Worm (Caenorhabditis elegans) whole organism, young adult: ENCODE measurements around the gene marc-2.
A peak's percentile ranks its signal among the peaks of the same experiment; 100 is the strongest.

Experiments
- C06A6.2 ChIP-seq: fragments of 200-800 bp; sonication (Bioruptor generic); conservative IDR thresholded peaks from 2 replicates; pipeline ENCODE4 v1.3.6; 2022; ENCODE audit warnings: missing genetic modification characterization, missing compliant biosample characterization
- C17E4.6 ChIP-seq: fragments of 200-800 bp; sonication (Bioruptor generic); IDR thresholded peaks from 2 replicates; pipeline ENCODE4 v1.3.6; 2022; ENCODE audit warnings: missing genetic modification reagents, missing genetic modification characterization, missing compliant biosample characterization
- F57A8.1 ChIP-seq: fragments of 200-800 bp; sonication (Bioruptor generic); optimal IDR thresholded peaks from 2 replicates; lab custom pipeline; 2018; ENCODE audit warnings: mild to moderate bottlenecking, missing genetic modification characterization, moderate library complexity, missing compliant biosample characterization
- K11D2.4 ChIP-seq: fragments of 200-800 bp; sonication (Bioruptor generic); IDR thresholded peaks from 2 replicates; pipeline ENCODE4 v1.3.6; 2022; ENCODE audit warnings: missing genetic modification reagents, missing genetic modification characterization, missing compliant biosample characterization
- Y53F4B.3 ChIP-seq: fragments of 200-800 bp; sonication (Bioruptor generic); IDR thresholded peaks from 2 replicates; pipeline ENCODE4 v1.3.6; 2022; ENCODE audit warnings: missing genetic modification reagents, missing genetic modification characterization, missing compliant biosample characterization
- ZK185.1 ChIP-seq: sonication (generic microtip); optimal IDR thresholded peaks from 2 replicates; lab custom pipeline; 2016; ENCODE audit warnings: mild to moderate bottlenecking, missing genetic modification characterization, missing compliant biosample characterization; ENCODE audit not compliant: poor library complexity, severe bottlenecking
- aptf-2 ChIP-seq: fragments of 200-800 bp; sonication (Bioruptor generic); conservative IDR thresholded peaks from 2 replicates; pipeline ENCODE4 v1.3.6; 2022; ENCODE audit warnings: missing genetic modification reagents, missing genetic modification characterization, missing compliant biosample characterization
- attf-5 ChIP-seq: fragments of 200-800 bp; sonication (Bioruptor generic); optimal IDR thresholded peaks from 2 replicates; lab custom pipeline; 2018; ENCODE audit warnings: mild to moderate bottlenecking, missing genetic modification characterization, missing compliant biosample characterization
- attf-6 ChIP-seq: fragments of 200-800 bp; sonication (Bioruptor generic); IDR thresholded peaks from 2 replicates; pipeline ENCODE4 v1.3.6; 2022; ENCODE audit warnings: missing genetic modification reagents, missing genetic modification characterization, missing compliant biosample characterization
- bed-1 ChIP-seq: fragments of 200-800 bp; sonication (Bioruptor generic); IDR thresholded peaks from 2 replicates; pipeline ENCODE4 v1.3.6; 2022; ENCODE audit warnings: missing genetic modification reagents, missing genetic modification characterization, missing compliant biosample characterization
- bed-2 ChIP-seq: fragments of 200-800 bp; sonication (Bioruptor generic); IDR thresholded peaks from 2 replicates; pipeline ENCODE4 v1.3.6; 2022; ENCODE audit warnings: missing genetic modification reagents, missing genetic modification characterization, missing compliant biosample characterization
- ccch-3 ChIP-seq: fragments of 200-800 bp; sonication (Bioruptor generic); optimal IDR thresholded peaks from 2 replicates; lab custom pipeline; 2018; ENCODE audit warnings: mild to moderate bottlenecking, missing genetic modification characterization, missing compliant biosample characterization
- cebp-2 ChIP-seq: fragments of 200-800 bp; sonication (Bioruptor generic); IDR thresholded peaks from 2 replicates; pipeline ENCODE4 v1.3.6; 2022; ENCODE audit warnings: missing genetic modification characterization, missing compliant biosample characterization
- ceh-100 ChIP-seq: fragments of 200-800 bp; sonication (Bioruptor generic); IDR thresholded peaks from 2 replicates; pipeline ENCODE4 v1.3.6; 2022; ENCODE audit warnings: missing genetic modification reagents, missing genetic modification characterization, missing compliant biosample characterization
- ceh-27 ChIP-seq: fragments of 200-800 bp; sonication (Bioruptor generic); optimal IDR thresholded peaks from 2 replicates; lab custom pipeline; 2018; ENCODE audit warnings: mild to moderate bottlenecking, missing genetic modification characterization, moderate library complexity, missing compliant biosample characterization
- ceh-58 ChIP-seq: fragments of 200-800 bp; sonication (Bioruptor generic); IDR thresholded peaks from 2 replicates; pipeline ENCODE4 v1.3.6; 2022; ENCODE audit warnings: missing genetic modification characterization, missing compliant biosample characterization
- ceh-79 ChIP-seq: sonication (generic microtip); optimal IDR thresholded peaks from 2 replicates; lab custom pipeline; 2017; ENCODE audit warnings: mild to moderate bottlenecking, missing genetic modification characterization, missing compliant biosample characterization
- dox-1 ChIP-seq: fragments of 200-800 bp; sonication (Bioruptor generic); IDR thresholded peaks from 2 replicates; pipeline ENCODE4 v1.3.6; 2022; ENCODE audit warnings: missing genetic modification reagents, missing genetic modification characterization, missing compliant biosample characterization
- dpff-1 ChIP-seq: sonication (generic microtip); optimal IDR thresholded peaks from 2 replicates; lab custom pipeline; 2017; ENCODE audit warnings: mild to moderate bottlenecking, missing genetic modification characterization, missing compliant biosample characterization
- dpl-1 ChIP-seq: fragments of 150-350 bp; optimal IDR thresholded peaks from 2 replicates; lab custom pipeline; 2014; ENCODE audit warnings: missing biosample characterization, missing genetic modification reagents, missing genetic modification characterization
- ets-4 ChIP-seq: fragments of 200-800 bp; sonication (Bioruptor generic); optimal IDR thresholded peaks from 2 replicates; lab custom pipeline; 2018; ENCODE audit warnings: mild to moderate bottlenecking, missing genetic modification characterization, missing compliant biosample characterization
- fkh-3 ChIP-seq: sonication (generic microtip); optimal IDR thresholded peaks from 2 replicates; lab custom pipeline; 2016; ENCODE audit warnings: mild to moderate bottlenecking, missing genetic modification characterization, missing compliant biosample characterization
- lag-1 ChIP-seq: fragments of 200-800 bp; sonication (Bioruptor generic); IDR thresholded peaks from 2 replicates; pipeline ENCODE4 v1.3.6; 2022; ENCODE audit warnings: missing genetic modification reagents, missing genetic modification characterization, missing compliant biosample characterization
- lin-54 ChIP-seq: fragments of 200-800 bp; sonication (Bioruptor generic); optimal IDR thresholded peaks from 2 replicates; lab custom pipeline; 2018; ENCODE audit warnings: mild to moderate bottlenecking, missing genetic modification characterization, missing compliant biosample characterization
- lsl-1 ChIP-seq: fragments of 200-800 bp; sonication (Bioruptor generic); optimal IDR thresholded peaks from 2 replicates; lab custom pipeline; 2018; ENCODE audit warnings: mild to moderate bottlenecking, missing genetic modification characterization, moderate library complexity, missing compliant biosample characterization
- madf-10 ChIP-seq: sonication (generic microtip); optimal IDR thresholded peaks from 2 replicates; lab custom pipeline; 2016; ENCODE audit warnings: mild to moderate bottlenecking, missing genetic modification characterization, missing compliant biosample characterization
- madf-6 ChIP-seq: fragments of 200-800 bp; sonication (Bioruptor generic); IDR thresholded peaks from 2 replicates; pipeline ENCODE4 v1.3.6; 2022; ENCODE audit warnings: missing genetic modification reagents, missing genetic modification characterization, missing compliant biosample characterization
- mel-28 ChIP-seq: sonication (generic microtip); optimal IDR thresholded peaks from 2 replicates; lab custom pipeline; 2016; ENCODE audit warnings: borderline replicate concordance, mild to moderate bottlenecking, missing genetic modification characterization, missing compliant biosample characterization
- mxl-1 ChIP-seq: sonication (generic microtip); optimal IDR thresholded peaks from 2 replicates; lab custom pipeline; 2016; ENCODE audit warnings: missing genetic modification characterization, missing compliant biosample characterization
- nfya-2 ChIP-seq: fragments of 200-800 bp; sonication (Bioruptor generic); IDR thresholded peaks from 2 replicates; pipeline ENCODE4 v1.3.6; 2022; ENCODE audit warnings: missing genetic modification reagents, missing genetic modification characterization, missing compliant biosample characterization
- nhr-120 ChIP-seq: fragments of 200-800 bp; sonication (Bioruptor generic); IDR thresholded peaks from 2 replicates; pipeline ENCODE4 v1.3.6; 2022; ENCODE audit warnings: missing genetic modification characterization, missing compliant biosample characterization
- nhr-179 ChIP-seq: sonication (generic microtip); optimal IDR thresholded peaks from 2 replicates; lab custom pipeline; 2016; ENCODE audit warnings: mild to moderate bottlenecking, missing genetic modification characterization, missing compliant biosample characterization
- nhr-90 ChIP-seq: sonication (generic microtip); optimal IDR thresholded peaks from 2 replicates; lab custom pipeline; 2016; ENCODE audit warnings: missing genotype, mild to moderate bottlenecking, missing genetic modification characterization, missing compliant biosample characterization
- pha-4 ChIP-seq: fragments of 150-350 bp; sonication (generic microtip); optimal IDR thresholded peaks from 2 replicates; lab custom pipeline; 2014; ENCODE audit warnings: missing biosample characterization, missing genetic modification reagents, missing genetic modification characterization
- rec-8 ChIP-seq, 2 experiments: sonication (generic microtip); optimal IDR thresholded peaks; 2 replicates each; lab custom pipeline; 2016; ENCODE audit warnings: mild to moderate bottlenecking in 2 of 2, missing genetic modification characterization in 2 of 2, missing genetic modification reagents in 2 of 2, missing genotype in 2 of 2, missing biosample characterization in 1 of 2, missing compliant biosample characterization in 1 of 2, moderate library complexity in 1 of 2
- rpc-1 ChIP-seq, 2 experiments: fragments of 150-350 bp in 1 of 2; sonication (generic microtip) in 1 of 2; optimal IDR thresholded peaks; 2 replicates each; lab custom pipeline; 2014 to 2018; ENCODE audit warnings: missing biosample characterization in 1 of 2, missing genetic modification characterization in 1 of 2, missing genetic modification reagents in 1 of 2, missing genotype in 1 of 2
- snpc-1.1 ChIP-seq: sonication (generic microtip); optimal IDR thresholded peaks from 2 replicates; lab custom pipeline; 2017; ENCODE audit warnings: missing genetic modification characterization, mild to moderate bottlenecking, missing compliant biosample characterization, antibody characterized with exemption, moderate library complexity, missing genotype, missing genetic modification reagents; ENCODE audit not compliant: insufficient read depth
- somi-1 ChIP-seq: fragments of 200-800 bp; sonication (Bioruptor generic); optimal IDR thresholded peaks from 2 replicates; lab custom pipeline; 2018; ENCODE audit warnings: mild to moderate bottlenecking, missing genetic modification characterization, missing compliant biosample characterization
- tlf-1 ChIP-seq: fragments of 200-800 bp; sonication (Bioruptor generic); optimal IDR thresholded peaks from 2 replicates; lab custom pipeline; 2018; ENCODE audit warnings: mild to moderate bottlenecking, missing genetic modification characterization, missing compliant biosample characterization
- ztf-22 ChIP-seq: fragments of 200-800 bp; sonication (Bioruptor generic); optimal IDR thresholded peaks from 2 replicates; lab custom pipeline; 2018; ENCODE audit warnings: mild to moderate bottlenecking, missing genetic modification characterization, moderate library complexity, missing compliant biosample characterization
- ztf-28 ChIP-seq: fragments of 200-800 bp; sonication (Bioruptor generic); IDR thresholded peaks from 2 replicates; pipeline ENCODE4 v1.3.6; 2022; ENCODE audit warnings: missing genetic modification reagents, missing genetic modification characterization, missing compliant biosample characterization
- ztf-3 ChIP-seq: fragments of 200-800 bp; sonication (Bioruptor generic); optimal IDR thresholded peaks from 2 replicates; lab custom pipeline; 2018; ENCODE audit warnings: mild to moderate bottlenecking, missing genetic modification characterization, missing compliant biosample characterization
- ztf-6 ChIP-seq: fragments of 200-800 bp; sonication (Bioruptor generic); IDR thresholded peaks from 2 replicates; pipeline ENCODE4 v1.3.6; 2022; ENCODE audit warnings: missing genetic modification reagents, missing genetic modification characterization, missing compliant biosample characterization

The marc-2 gene

ce11 chrII:10661448-10662064 lies 764 bp upstream of the marc-2 start:
- TF ChIP-seq C17E4.6, result no peak
- no peak for TF ChIP-seq dpff-1 (tag; lab: Kevin White, UChicago)
- TF ChIP-seq rec-8 (tag; optimal IDR thresholded peaks at IDR 0.05; lab: Kevin White, UChicago), result no peak
- no peak for TF ChIP-seq fkh-3 (tag; lab: Kevin White, UChicago)
- 0 out of 2 replicates have a peak, but pooled peaks have one; percentile 35 for TF ChIP-seq bed-1 (GFP tag; lab: Robert Waterston, UW)
- TF ChIP-seq cebp-2 (GFP tag; lab: Robert Waterston, UW), result no peak

- TF ChIP-seq ztf-3 (no peak), tlf-1 (GFP tag; lab: Kevin White, UChicago) (no peak), ccch-3 (GFP tag; lab: Kevin White, UChicago) (no peak), somi-1 (GFP tag; lab: Kevin White, UChicago) (no peak), ztf-22 (GFP tag; lab: Kevin White, UChicago) (no peak), dpl-1 (GFP tag; lab: Kevin White, UChicago) (no peak), ztf-28 (GFP tag; lab: Robert Waterston, UW) (no peak), cebp-2 (GFP tag; lab: Robert Waterston, UW) (no peak), ceh-58 (GFP tag; lab: Robert Waterston, UW) (no peak), F57A8.1 (GFP tag; lab: Kevin White, UChicago) (no peak)
Measured at ce11 chrII:10659585-10659984, 1.2 kb downstream of the marc-2 start.

- peak; percentile 28 for TF ChIP-seq ceh-27 (GFP tag; lab: Kevin White, UChicago)
- TF ChIP-seq ets-4 (GFP tag; lab: Kevin White, UChicago), result no peak
- no peak for TF ChIP-seq pha-4 (tag; lab: Kevin White, UChicago)
- no peak for TF ChIP-seq snpc-1.1 (tag; lab: Kevin White, UChicago)
- no peak for TF ChIP-seq fkh-3 (tag; lab: Kevin White, UChicago)
- no peak for TF ChIP-seq nhr-90 (tag; lab: Kevin White, UChicago)
- TF ChIP-seq C06A6.2 (GFP tag; lab: Robert Waterston, UW), result 0 out of 2 replicates have a peak, but pooled peaks have one; percentile 23
- TF ChIP-seq ZK185.1 (tag; lab: Kevin White, UChicago), result peak; percentile 25
- peak; percentile 53; the same call in 1 of the 2 replicates for TF ChIP-seq madf-6 (GFP tag; lab: Robert Waterston, UW)
- no peak for TF ChIP-seq attf-6 (GFP tag; lab: Robert Waterston, UW)
- TF ChIP-seq lag-1 (GFP tag; lab: Robert Waterston, UW), result no peak
- peak; percentile 68 for TF ChIP-seq lin-54 (GFP tag; lab: Kevin White, UChicago)
- no peak for TF ChIP-seq nfya-2
- TF ChIP-seq Y53F4B.3 (GFP tag; lab: Robert Waterston, UW), result no peak
- TF ChIP-seq tlf-1 (GFP tag; lab: Kevin White, UChicago), result peak; percentile 54
- peak; percentile 0 for TF ChIP-seq somi-1 (GFP tag; lab: Kevin White, UChicago)
- TF ChIP-seq mel-28, result no peak
- TF ChIP-seq attf-5 (GFP tag; lab: Kevin White, UChicago), result peak; percentile 69
- no peak for TF ChIP-seq ceh-79 (tag; lab: Kevin White, UChicago)
- no peak for TF ChIP-seq K11D2.4 (GFP tag; lab: Robert Waterston, UW)
- no peak for TF ChIP-seq nhr-179 (tag; lab: Kevin White, UChicago)
- TF ChIP-seq rpc-1 (optimal IDR thresholded peaks at IDR 0.05; lab: Kevin White, UChicago), result no peak
- TF ChIP-seq rpc-1 (tag; optimal IDR thresholded peaks at IDR 0.05; lab: Kevin White, UChicago), result no peak
- no peak for TF ChIP-seq ztf-6 (GFP tag; lab: Robert Waterston, UW)
- TF ChIP-seq madf-10, result no peak
- no peak for TF ChIP-seq aptf-2
- no peak for TF ChIP-seq F57A8.1 (GFP tag; lab: Kevin White, UChicago)
- TF ChIP-seq nhr-120 (GFP tag; lab: Robert Waterston, UW), result no peak
- no peak for TF ChIP-seq mxl-1 (tag; lab: Kevin White, UChicago)
- TF ChIP-seq ceh-100 (GFP tag; lab: Robert Waterston, UW), result no peak
- peak; percentile 69 for TF ChIP-seq lsl-1 (GFP tag; lab: Kevin White, UChicago)
- no peak for TF ChIP-seq bed-2
- TF ChIP-seq dox-1 (GFP tag; lab: Robert Waterston, UW), result peak; percentile 64; the same call in 1 of the 2 replicates
Measured at ce11 chrII:10658576-10659256, 2.1 kb downstream of the marc-2 start, which contains the start of the genes snu-13 and rsp-7. TSS of gene snu-13 (minus strand) at chrII:10658626. TSS of gene rsp-7 (plus strand) at chrII:10659206.
